Fruit fly (Drosophila melanogaster) whole organism, embryonic: ENCODE results near the gene ClC-c.
A peak's percentile ranks its signal among the peaks of the same experiment; 100 is the strongest.

ENCODE experiments used
- Abd-B ChIP-seq: fragments of 200-800 bp; sonication (Bioruptor generic); optimal IDR thresholded peaks from 2 replicates; lab custom pipeline; 2018; ENCODE audit warnings: missing biosample characterization, mild to moderate bottlenecking, missing genetic modification characterization, moderate library complexity
- CG10366 ChIP-seq: fragments of 200-800 bp; sonication (Bioruptor generic); IDR thresholded peaks from 2 replicates; pipeline ENCODE4 v1.3.6; 2022; ENCODE audit warnings: missing biosample characterization, missing genetic modification characterization
- CG11247 ChIP-seq: fragments of 200-800 bp; sonication (Bioruptor generic); IDR thresholded peaks from 2 replicates; pipeline ENCODE4 v1.3.6; 2022; ENCODE audit warnings: missing biosample characterization, missing genetic modification characterization
- CG12071 ChIP-seq: fragments of 200-800 bp; sonication (Bioruptor generic); optimal IDR thresholded peaks from 3 replicates; lab custom pipeline; 2018; ENCODE audit warnings: missing biosample characterization, mild to moderate bottlenecking, missing genetic modification characterization
- CG12104 ChIP-seq: fragments of 200-800 bp; sonication (Bioruptor generic); optimal IDR thresholded peaks from 3 replicates; lab custom pipeline; 2016; ENCODE audit warnings: missing biosample characterization, missing genetic modification characterization
- CG12299 ChIP-seq: fragments of 200-800 bp; sonication (Bioruptor generic); optimal IDR thresholded peaks from 2 replicates; lab custom pipeline; 2018; ENCODE audit warnings: missing biosample characterization, mild to moderate bottlenecking, missing genetic modification characterization
- CG12744 ChIP-seq: fragments of 200-800 bp; sonication (Bioruptor generic); optimal IDR thresholded peaks from 2 replicates; lab custom pipeline; 2016; ENCODE audit warnings: missing biosample characterization, missing genetic modification characterization
- CG13775 ChIP-seq: fragments of 200-800 bp; sonication (Bioruptor generic); optimal IDR thresholded peaks from 3 replicates; lab custom pipeline; 2017; ENCODE audit warnings: missing biosample characterization, mild to moderate bottlenecking, missing genetic modification characterization
- CG14050 ChIP-seq: fragments of 200-800 bp; sonication (Bioruptor generic); IDR thresholded peaks from 3 replicates; pipeline ENCODE4 v1.3.6; 2022; ENCODE audit warnings: missing biosample characterization, missing genetic modification characterization
- CG16813 ChIP-seq: fragments of 200-800 bp; sonication (Bioruptor generic); IDR thresholded peaks from 3 replicates; pipeline ENCODE4 v1.3.6; 2022; ENCODE audit warnings: missing biosample characterization, missing genetic modification characterization; ENCODE audit not compliant: partially characterized antibody
- CG17612 ChIP-seq: fragments of 200-800 bp; sonication (Bioruptor generic); IDR thresholded peaks from 2 replicates; pipeline ENCODE4 v1.3.6; 2022; ENCODE audit warnings: missing biosample characterization, missing genetic modification characterization
- CG3065 ChIP-seq: fragments of 200-800 bp; sonication (Bioruptor generic); optimal IDR thresholded peaks from 2 replicates; lab custom pipeline; 2016; ENCODE audit warnings: missing biosample characterization, missing genetic modification characterization
- CG6654 ChIP-seq: fragments of 200-800 bp; sonication (Bioruptor generic); optimal IDR thresholded peaks from 2 replicates; lab custom pipeline; 2017; ENCODE audit warnings: missing biosample characterization, mild to moderate bottlenecking, missing genetic modification characterization
- CG9817 ChIP-seq: fragments of 200-800 bp; sonication (Bioruptor generic); optimal IDR thresholded peaks from 2 replicates; lab custom pipeline; 2018; ENCODE audit warnings: missing biosample characterization, mild to moderate bottlenecking, missing genetic modification characterization, moderate library complexity
- Dfd ChIP-seq, 2 experiments: fragments of >200 bp; optimal IDR thresholded peaks; 2 replicates each; lab custom pipeline; 2017; ENCODE audit warnings: missing biosample characterization in 2 of 2, missing genetic modification characterization in 2 of 2
- Dref ChIP-seq: fragments of 200-800 bp; sonication (Bioruptor generic); IDR thresholded peaks from 2 replicates; pipeline ENCODE4 v1.3.6; 2022; ENCODE audit warnings: missing biosample characterization, missing genetic modification characterization
- Eip74EF ChIP-seq, 2 experiments: fragments of 200-800 bp in 1 of 2; fragments of >200 bp in 1 of 2; sonication (Bioruptor generic) in 1 of 2; optimal IDR thresholded peaks; 2 replicates each; lab custom pipeline; 2017 to 2019; ENCODE audit warnings: missing biosample characterization in 2 of 2, missing genetic modification characterization in 2 of 2, mild to moderate bottlenecking in 1 of 2, moderate library complexity in 1 of 2
- Fer2 ChIP-seq: fragments of 200-800 bp; sonication (Bioruptor generic); optimal IDR thresholded peaks from 2 replicates; lab custom pipeline; 2018; ENCODE audit warnings: missing biosample characterization, mild to moderate bottlenecking, missing genetic modification characterization, moderate library complexity
- Fer3 ChIP-seq: fragments of 200-800 bp; sonication (Bioruptor generic); optimal IDR thresholded peaks from 2 replicates; lab custom pipeline; 2018; ENCODE audit warnings: missing biosample characterization, mild to moderate bottlenecking, missing genetic modification characterization, moderate library complexity
- Med ChIP-seq: fragments of 200-800 bp; sonication (Bioruptor generic); peaks from one replicate; lab custom pipeline; 2016; ENCODE audit warnings: missing biosample characterization, missing genetic modification characterization, mild to moderate bottlenecking, inconsistent platforms, moderate library complexity
- NFAT ChIP-seq: fragments of 200-800 bp; sonication (Bioruptor generic); IDR thresholded peaks from 2 replicates; pipeline ENCODE4 v1.3.6; 2022; ENCODE audit warnings: missing biosample characterization, missing genetic modification characterization
- NK7.1 ChIP-seq: fragments of 200-800 bp; sonication (Bioruptor generic); optimal IDR thresholded peaks from 3 replicates; lab custom pipeline; 2016; ENCODE audit warnings: missing biosample characterization, missing genetic modification characterization
- Neu2 ChIP-seq: fragments of 200-800 bp; sonication (Bioruptor generic); optimal IDR thresholded peaks from 3 replicates; lab custom pipeline; 2016; ENCODE audit warnings: missing biosample characterization, missing genetic modification characterization, borderline replicate concordance
- Nf-YC ChIP-seq: fragments of 200-800 bp; optimal IDR thresholded peaks from 3 replicates; lab custom pipeline; 2019; ENCODE audit warnings: missing biosample characterization, mild to moderate bottlenecking, missing genetic modification characterization, moderate library complexity
- Oli ChIP-seq: fragments of 200-800 bp; sonication (Bioruptor generic); optimal IDR thresholded peaks from 2 replicates; lab custom pipeline; 2018; ENCODE audit warnings: missing biosample characterization, mild to moderate bottlenecking, missing genetic modification characterization, moderate library complexity
- Ravus ChIP-seq: fragments of 200-800 bp; sonication (Bioruptor generic); IDR thresholded peaks from 2 replicates; pipeline ENCODE4 v1.3.6; 2022; ENCODE audit warnings: missing biosample characterization, missing genetic modification characterization
- Taf1 ChIP-seq: fragments of 200-800 bp; sonication (Bioruptor generic); IDR thresholded peaks from 2 replicates; pipeline ENCODE4 v1.3.6; 2022; ENCODE audit warnings: missing biosample characterization, missing genetic modification characterization
- Tbp ChIP-seq: fragments of >200 bp; optimal IDR thresholded peaks from 2 replicates; lab custom pipeline; 2018; ENCODE audit warnings: missing biosample characterization, missing genetic modification characterization
- Xrp1 ChIP-seq: fragments of 200-800 bp; sonication (Bioruptor generic); IDR thresholded peaks from 2 replicates; pipeline ENCODE4 v1.3.6; 2022; ENCODE audit warnings: missing biosample characterization, missing genetic modification characterization
- YL-1 ChIP-seq: fragments of 200-800 bp; sonication (Bioruptor generic); optimal IDR thresholded peaks from 3 replicates; lab custom pipeline; 2017; ENCODE audit warnings: missing biosample characterization, mild to moderate bottlenecking, missing genetic modification characterization
- ac ChIP-seq: fragments of 200-800 bp; sonication (Bioruptor generic); optimal IDR thresholded peaks from 3 replicates; lab custom pipeline; 2017; ENCODE audit warnings: missing biosample characterization, mild to moderate bottlenecking, missing genetic modification characterization
- ase ChIP-seq: fragments of 200-800 bp; sonication (Bioruptor generic); IDR thresholded peaks from 3 replicates; pipeline ENCODE4 v1.3.6; 2022; ENCODE audit warnings: missing biosample characterization, missing genetic modification characterization
- ato ChIP-seq: fragments of 200-800 bp; sonication (Bioruptor generic); IDR thresholded peaks from 2 replicates; pipeline ENCODE4 v1.3.6; 2022; ENCODE audit warnings: missing biosample characterization, missing genetic modification characterization; ENCODE audit not compliant: partially characterized antibody
- btn ChIP-seq: fragments of 200-800 bp; sonication (Bioruptor generic); optimal IDR thresholded peaks from 2 replicates; lab custom pipeline; 2016; ENCODE audit warnings: missing biosample characterization, missing genetic modification characterization
- caup ChIP-seq: fragments of 200-800 bp; sonication (Bioruptor generic); optimal IDR thresholded peaks from 3 replicates; lab custom pipeline; 2017; ENCODE audit warnings: missing biosample characterization, mild to moderate bottlenecking, missing genetic modification characterization, moderate library complexity; ENCODE audit not compliant: severe bottlenecking
- danr ChIP-seq: fragments of 200-800 bp; sonication (Bioruptor generic); IDR thresholded peaks from 2 replicates; pipeline ENCODE4 v1.3.6; 2022; ENCODE audit warnings: missing biosample characterization, missing genetic modification characterization
- esg ChIP-seq: fragments of 200-800 bp; sonication (Bioruptor generic); conservative IDR thresholded peaks from 2 replicates; pipeline ENCODE4 v1.3.6; 2022; ENCODE audit warnings: missing biosample characterization, missing genetic modification characterization
- fd64A ChIP-seq: fragments of 200-800 bp; sonication (Bioruptor generic); optimal IDR thresholded peaks from 3 replicates; lab custom pipeline; 2018; ENCODE audit warnings: missing biosample characterization, mild to moderate bottlenecking, missing genetic modification characterization
- lab ChIP-seq: fragments of 200-800 bp; sonication (Bioruptor generic); optimal IDR thresholded peaks from 3 replicates; lab custom pipeline; 2017; ENCODE audit warnings: missing biosample characterization, missing genetic modification characterization, mild to moderate bottlenecking, moderate library complexity, missing genetic modification reagents
- mam ChIP-seq: fragments of 200-800 bp; sonication (Bioruptor generic); optimal IDR thresholded peaks from 3 replicates; lab custom pipeline; 2016; ENCODE audit warnings: missing biosample characterization, missing genetic modification characterization
- p53 ChIP-seq: fragments of 200-800 bp; sonication (Bioruptor generic); optimal IDR thresholded peaks from 2 replicates; lab custom pipeline; 2016; ENCODE audit warnings: missing biosample characterization, missing genetic modification characterization
- phol ChIP-seq: fragments of 200-800 bp; sonication (Bioruptor generic); optimal IDR thresholded peaks from 3 replicates; lab custom pipeline; 2018; ENCODE audit warnings: missing biosample characterization, mild to moderate bottlenecking, missing genetic modification characterization, moderate library complexity
- ranshi ChIP-seq: fragments of 200-800 bp; sonication (Bioruptor generic); IDR thresholded peaks from 2 replicates; pipeline ENCODE4 v1.3.6; 2022; ENCODE audit warnings: missing biosample characterization, missing genetic modification characterization
- ro ChIP-seq: fragments of 200-800 bp; sonication (Bioruptor generic); IDR thresholded peaks from 2 replicates; pipeline ENCODE4 v1.3.6; 2022; ENCODE audit warnings: missing biosample characterization, missing genetic modification characterization
- seq ChIP-seq: fragments of 200-800 bp; sonication (Bioruptor generic); IDR thresholded peaks from 2 replicates; pipeline ENCODE4 v1.3.6; 2022; ENCODE audit warnings: missing biosample characterization, missing genetic modification characterization
- sqz ChIP-seq: fragments of 200-800 bp; sonication (Bioruptor generic); optimal IDR thresholded peaks from 3 replicates; lab custom pipeline; 2018; ENCODE audit warnings: missing biosample characterization, mild to moderate bottlenecking, missing genetic modification characterization
- stc ChIP-seq: fragments of 200-800 bp; sonication (Bioruptor generic); IDR thresholded peaks from 2 replicates; pipeline ENCODE4 v1.3.6; 2022; ENCODE audit warnings: missing biosample characterization, missing genetic modification characterization
- tio ChIP-seq: fragments of 200-800 bp; sonication (Bioruptor generic); optimal IDR thresholded peaks from 2 replicates; lab custom pipeline; 2017; ENCODE audit warnings: missing biosample characterization, missing genetic modification characterization, inconsistent platforms
- tup ChIP-seq: fragments of 200-800 bp; sonication (Bioruptor generic); optimal IDR thresholded peaks from 2 replicates; lab custom pipeline; 2016; ENCODE audit warnings: missing biosample characterization, mild to moderate bottlenecking, missing genetic modification characterization, moderate library complexity
- zf30C ChIP-seq: fragments of 200-800 bp; sonication (Bioruptor generic); optimal IDR thresholded peaks from 3 replicates; lab custom pipeline; 2018; ENCODE audit warnings: missing biosample characterization, mild to moderate bottlenecking, missing genetic modification characterization

Gene ClC-c

DNA sequence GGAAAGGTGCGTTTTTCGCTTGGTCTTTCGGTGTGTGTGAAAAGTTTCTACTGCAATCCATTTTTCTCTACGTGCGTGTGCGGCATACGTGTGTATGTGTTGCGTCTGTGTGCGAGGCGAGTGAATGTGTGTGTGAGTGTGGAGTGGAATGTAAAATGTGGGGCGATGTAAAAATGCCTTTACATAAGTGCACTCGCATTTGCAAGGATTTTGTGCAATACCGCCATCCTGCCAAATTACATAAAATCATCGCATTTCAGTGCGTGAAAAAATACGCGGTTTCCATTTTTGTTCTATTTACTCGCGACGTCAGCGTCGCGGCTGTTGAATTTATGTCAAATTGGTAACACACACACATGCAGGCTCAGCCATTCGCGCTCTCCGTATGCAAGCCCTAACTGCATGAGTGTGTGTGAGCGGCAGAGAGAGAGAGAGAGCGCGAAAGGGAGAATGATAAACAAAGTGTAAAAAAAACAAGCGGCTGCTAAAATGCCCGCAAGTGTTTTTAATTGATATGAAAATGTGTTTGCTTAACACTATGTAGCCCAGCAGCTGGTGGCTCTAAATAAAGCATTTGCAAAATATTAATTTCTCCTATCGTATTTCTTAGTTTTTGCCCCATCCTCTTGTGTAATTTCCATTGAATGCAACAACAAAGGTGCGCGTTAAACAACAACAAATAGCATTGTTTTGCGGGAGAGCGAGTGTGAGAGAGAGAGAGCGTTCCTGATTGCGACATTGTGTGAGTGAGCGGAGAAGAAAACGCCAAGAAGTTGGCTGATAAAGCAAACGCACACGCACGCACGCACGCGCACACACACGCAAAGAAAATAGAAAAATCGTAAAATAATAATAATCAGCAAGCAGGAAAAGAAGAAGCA lies 37.9 kb upstream of the ClC-c start (continued):
- TF ChIP-seq CG14050 (GFP tag; lab: Robert Waterston, UW) (no peak), ranshi (GFP tag; lab: Robert Waterston, UW) (no peak), CG17612 (no peak), seq (GFP tag; lab: Robert Waterston, UW) (no peak), zf30C (GFP tag; lab: Kevin White, UChicago) (peak; percentile 5), danr (GFP tag; lab: Robert Waterston, UW) (no peak), btn (GFP tag; lab: Kevin White, UChicago) (no peak), phol (tag; lab: Kevin White, UChicago) (no peak), mam (GFP tag; lab: Kevin White, UChicago) (no peak), sqz (GFP tag; lab: Kevin White, UChicago) (peak; percentile 91), Tbp (GFP tag; lab: Kevin White, UChicago) (no peak), Eip74EF (GFP tag; optimal IDR thresholded peaks at IDR 0.05; lab: Kevin White, UChicago) (peak; percentile 8 to 89), CG16813 (GFP tag; lab: Robert Waterston, UW) (no peak), Ravus (no peak), ro (GFP tag; lab: Robert Waterston, UW) (no peak), Oli (tag; lab: Kevin White, UChicago) (no peak), CG6654 (no peak), Taf1 (GFP tag; lab: Robert Waterston, UW) (no peak), ase (GFP tag; lab: Robert Waterston, UW) (no peak), CG10366 (GFP tag; lab: Robert Waterston, UW) (no peak), CG12104 (GFP tag; lab: Kevin White, UChicago) (peak; percentile 6), lab (GFP tag; lab: Kevin White, UChicago) (peak; percentile 49), YL-1 (GFP tag; lab: Kevin White, UChicago) (peak; percentile 12), NFAT (GFP tag; lab: Robert Waterston, UW) (no peak), NK7.1 (GFP tag; lab: Kevin White, UChicago) (no peak), CG13775 (GFP tag; lab: Kevin White, UChicago) (no peak), caup (GFP tag; lab: Kevin White, UChicago) (no peak), CG3065 (GFP tag; lab: Kevin White, UChicago) (no peak), Fer3 (tag; lab: Kevin White, UChicago) (no peak), CG11247 (GFP tag; lab: Robert Waterston, UW) (no peak), tio (GFP tag; lab: Kevin White, UChicago) (no peak), Med (GFP tag; lab: Kevin White, UChicago) (peak; percentile 77), Nf-YC (tag; lab: Kevin White, UChicago) (peak; percentile 13), ato (GFP tag; lab: Robert Waterston, UW) (no peak), Dfd (GFP tag; optimal IDR thresholded peaks at IDR 0.05; lab: Kevin White, UChicago) (peak; percentile 4 to 96), CG9817 (tag; lab: Kevin White, UChicago) (no peak), Dref (GFP tag; lab: Robert Waterston, UW) (no peak), ac (GFP tag; lab: Kevin White, UChicago) (no peak), tup (no peak), Xrp1 (no peak), Neu2 (no peak), CG12299 (tag; lab: Kevin White, UChicago) (peak; percentile 19), CG12744 (no peak), esg (GFP tag; lab: Robert Waterston, UW) (no peak), Abd-B (GFP tag; lab: Kevin White, UChicago) (no peak), fd64A (GFP tag; lab: Kevin White, UChicago) (no peak), CG12071 (GFP tag; lab: Kevin White, UChicago) (no peak), Fer2 (tag; lab: Kevin White, UChicago) (no peak), stc (GFP tag; lab: Robert Waterston, UW) (no peak), p53 (GFP tag; lab: Kevin White, UChicago) (no peak)
